Fruit fly (Drosophila melanogaster): ENCODE results near the gene CG14989.
A peak's percentile ranks its signal among the peaks of the same experiment; 100 is the strongest.

Gene CG14989

DNA sequence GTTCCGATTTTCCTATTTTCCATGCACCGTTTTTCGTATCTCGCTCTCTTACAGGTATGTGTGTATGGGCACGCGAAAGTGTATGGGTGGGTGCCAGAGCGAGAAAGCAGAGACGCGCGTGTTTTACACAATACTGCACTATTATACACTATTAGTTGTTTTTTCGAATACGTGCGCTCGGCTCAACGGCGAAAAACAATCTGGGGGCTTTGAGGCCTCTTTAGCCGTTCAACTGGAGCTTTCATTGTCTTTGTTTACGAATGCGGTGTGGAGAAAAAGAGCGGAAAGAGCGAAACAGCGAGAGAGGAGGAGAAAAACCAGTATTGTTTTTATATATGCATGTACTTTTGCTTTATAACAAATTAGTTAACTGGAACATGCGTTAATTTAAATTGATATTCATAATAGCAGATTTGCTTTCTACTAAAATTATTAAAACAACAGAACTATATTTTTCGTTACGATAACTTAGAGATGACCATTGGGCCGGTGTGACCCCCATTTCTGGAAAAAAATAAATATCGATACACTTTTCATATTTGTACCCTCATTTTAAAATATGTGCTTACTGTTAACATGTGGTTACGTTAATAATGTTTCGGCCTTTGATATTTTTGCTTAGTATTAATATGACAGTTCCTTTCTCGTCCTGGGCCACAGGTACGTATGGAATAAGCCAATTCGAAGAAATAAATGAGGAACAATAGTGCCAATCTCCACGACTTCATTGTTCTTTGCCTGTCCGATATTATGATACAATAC is 15.3 kb downstream of the CG14989 start, which contains the start of gene CG14995 (continued):
- TF ChIP-seq pum (GFP tag; optimal IDR thresholded peaks at IDR 0.05) (no peak), Dip2 (GFP tag; IDR thresholded peaks at IDR 0.05) (no peak), dysf (GFP tag; IDR thresholded peaks at IDR 0.05) (no peak; the same call in 2 of the 3 replicates), bsh (GFP tag; optimal IDR thresholded peaks at IDR 0.05) (peak in 1 of 2 experiments; percentile 0), tin (GFP tag; optimal IDR thresholded peaks at IDR 0.05) (no peak), Ada2b (GFP tag; IDR thresholded peaks at IDR 0.05) (no peak), CG6854 (GFP tag; optimal IDR thresholded peaks at IDR 0.05) (peak; percentile 53), nom (GFP tag; optimal IDR thresholded peaks at IDR 0.05) (peak; percentile 77), ab (GFP tag; optimal IDR thresholded peaks at IDR 0.05) (no peak), CG9817 (tag; optimal IDR thresholded peaks at IDR 0.05) (no peak), BEAF-32 (GFP tag; optimal IDR thresholded peaks at IDR 0.05) (peak; percentile 75), tna (GFP tag; IDR thresholded peaks at IDR 0.05; ENCODE audit: partially characterized antibody) (peak; percentile 42; the same call in 1 of the 2 replicates), CG11085 (GFP tag; IDR thresholded peaks at IDR 0.05) (no peak), peb (GFP tag; IDR thresholded peaks at IDR 0.05) (no peak), CG16815 (GFP tag; optimal IDR thresholded peaks at IDR 0.05) (no peak), Gsc (GFP tag; IDR thresholded peaks at IDR 0.05) (no peak), jigr1 (GFP tag; IDR thresholded peaks at IDR 0.05) (no peak), CG17359 (tag; optimal IDR thresholded peaks at IDR 0.05) (no peak), CG4360 (GFP tag; IDR thresholded peaks at IDR 0.05) (no peak), unpg (GFP tag; optimal IDR thresholded peaks at IDR 0.05) (no peak), p53 (GFP tag; optimal IDR thresholded peaks at IDR 0.05) (no peak), CG6813 (GFP tag; optimal IDR thresholded peaks at IDR 0.05) (no peak), Taf1 (GFP tag; IDR thresholded peaks at IDR 0.05) (no peak), CG12391 (tag; optimal IDR thresholded peaks at IDR 0.05) (peak; percentile 0), Trl (optimal IDR thresholded peaks at IDR 0.05) (peak; percentile 61 to 86), Trl (GFP tag; optimal IDR thresholded peaks at IDR 0.05) (no peak), bowl (GFP tag; IDR thresholded peaks at IDR 0.05) (no peak), CG8944 (GFP tag; optimal IDR thresholded peaks at IDR 0.05) (no peak), CG7786 (GFP tag; optimal IDR thresholded peaks at IDR 0.05) (no peak), Fer3 (tag; optimal IDR thresholded peaks at IDR 0.05) (no peak), nmo (GFP tag; optimal IDR thresholded peaks at IDR 0.05) (no peak), pzg (GFP tag; optimal IDR thresholded peaks at IDR 0.05) (peak; percentile 61), repo (GFP tag; optimal IDR thresholded peaks at IDR 0.05) (no peak), tll (GFP tag; optimal IDR thresholded peaks at IDR 0.05) (no peak), pb (GFP tag; optimal IDR thresholded peaks at IDR 0.05) (no peak), zen2 (GFP tag; IDR thresholded peaks at IDR 0.05; ENCODE audit: partially characterized antibody) (no peak; the same call in 1 of the 3 replicates), CG17186 (GFP tag; optimal IDR thresholded peaks at IDR 0.05) (no peak), klu (GFP tag; IDR thresholded peaks at IDR 0.05) (no peak), CG4282 (GFP tag; optimal IDR thresholded peaks at IDR 0.05) (no peak), H2.0 (GFP tag; IDR thresholded peaks at IDR 0.05) (no peak), dan (GFP tag; IDR thresholded peaks at IDR 0.05) (no peak), dmrt99B (tag; optimal IDR thresholded peaks at IDR 0.05) (peak; percentile 21), CG14050 (GFP tag; IDR thresholded peaks at IDR 0.05) (no peak), Myb (GFP tag; optimal IDR thresholded peaks at IDR 0.05) (peak; percentile 62), CG10543 (GFP tag; optimal IDR thresholded peaks at IDR 0.05) (peak; percentile 62), Max (GFP tag; optimal IDR thresholded peaks at IDR 0.05) (peak; percentile 12), Rfx (GFP tag; IDR thresholded peaks at IDR 0.05) (peak; percentile 8; the same call in 1 of the 2 replicates), CG12744 (GFP tag; optimal IDR thresholded peaks at IDR 0.05) (no peak), luna (GFP tag; optimal IDR thresholded peaks at IDR 0.05) (no peak), CG1602 (GFP tag; optimal IDR thresholded peaks at IDR 0.05) (no peak)

Data from whole organism, embryonic.